Worm (Caenorhabditis elegans): Measurements from ENCODE around the gene set-13.

DNA sequence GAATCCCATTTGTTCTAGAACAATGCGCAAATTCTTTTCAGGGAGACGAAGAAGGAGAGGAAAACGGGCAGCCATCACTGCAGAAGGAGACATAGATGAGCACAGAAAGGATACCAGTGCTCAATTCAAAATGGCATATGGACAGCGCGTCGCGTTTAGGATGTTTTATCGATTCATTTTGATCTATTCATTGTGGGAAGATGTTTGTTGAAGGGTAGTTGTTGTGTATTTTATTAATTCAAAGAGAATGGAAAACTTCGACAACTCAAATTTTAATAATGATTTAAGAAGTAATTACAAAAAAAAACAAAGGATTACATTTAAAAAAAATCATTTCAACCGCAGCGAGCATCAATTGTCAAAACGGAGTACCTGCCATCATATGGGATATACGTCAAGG lies 44.6 kb upstream of the set-13 start, which contains the start of gene sdz-10:
- no peak for TF ChIP-seq nhr-77 (tag; optimal IDR thresholded peaks at IDR 0.05)
- no peak for TF ChIP-seq fkh-10 (GFP tag; optimal IDR thresholded peaks at IDR 0.05)
- no peak for TF ChIP-seq zag-1 (tag; optimal IDR thresholded peaks at IDR 0.05)
- TF ChIP-seq nhr-237 (tag; optimal IDR thresholded peaks at IDR 0.05): no peak
- TF ChIP-seq nhr-76 (tag; optimal IDR thresholded peaks at IDR 0.05): no peak
